Fruit fly (Drosophila melanogaster) whole organism, embryonic: ENCODE results near the gene Tsf1.

Experiments
- Antp ChIP-seq: fragments of 200-800 bp; sonication (Bioruptor generic); optimal IDR thresholded peaks from 3 replicates; lab custom pipeline; 2016; ENCODE audit warnings: missing biosample characterization, missing genetic modification characterization
- Bteb2 ChIP-seq: fragments of 200-800 bp; sonication (Bioruptor generic); optimal IDR thresholded peaks from 2 replicates; lab custom pipeline; 2016; ENCODE audit warnings: missing biosample characterization, missing genetic modification characterization
- CG10654 ChIP-seq: fragments of 200-800 bp; sonication (Bioruptor generic); optimal IDR thresholded peaks from 2 replicates; lab custom pipeline; 2016; ENCODE audit warnings: missing biosample characterization, missing genetic modification characterization
- CG11696 ChIP-seq: fragments of 200-800 bp; sonication (Bioruptor generic); IDR thresholded peaks from 2 replicates; pipeline ENCODE4 v1.3.6; 2022; ENCODE audit warnings: missing biosample characterization, missing genetic modification characterization
- CG12236 ChIP-seq: fragments of 200-800 bp; sonication (Bioruptor generic); optimal IDR thresholded peaks from 2 replicates; lab custom pipeline; 2016; ENCODE audit warnings: missing biosample characterization, missing genetic modification characterization
- CG15514 ChIP-seq: fragments of 200-800 bp; sonication (Bioruptor generic); optimal IDR thresholded peaks from 3 replicates; lab custom pipeline; 2017; ENCODE audit warnings: missing biosample characterization, missing genetic modification characterization, mild to moderate bottlenecking, moderate library complexity, missing genetic modification reagents
- CG15601 ChIP-seq: fragments of 200-800 bp; sonication (Bioruptor generic); optimal IDR thresholded peaks from 3 replicates; lab custom pipeline; 2019; ENCODE audit warnings: missing biosample characterization, mild to moderate bottlenecking, missing genetic modification characterization, moderate library complexity
- CG16813 ChIP-seq: fragments of 200-800 bp; sonication (Bioruptor generic); IDR thresholded peaks from 3 replicates; pipeline ENCODE4 v1.3.6; 2022; ENCODE audit warnings: missing biosample characterization, missing genetic modification characterization; ENCODE audit not compliant: partially characterized antibody
- CG17359 ChIP-seq: fragments of 200-800 bp; sonication (Bioruptor generic); optimal IDR thresholded peaks from 3 replicates; lab custom pipeline; 2018; ENCODE audit warnings: missing biosample characterization, mild to moderate bottlenecking, missing genetic modification characterization, moderate library complexity
- CG17802 ChIP-seq: fragments of 200-800 bp; sonication (Bioruptor generic); optimal IDR thresholded peaks from 2 replicates; lab custom pipeline; 2018; ENCODE audit warnings: missing biosample characterization, mild to moderate bottlenecking, missing genetic modification characterization, moderate library complexity
- CG18262 ChIP-seq: fragments of 200-800 bp; optimal IDR thresholded peaks from 3 replicates; lab custom pipeline; 2019; ENCODE audit warnings: missing biosample characterization, mild to moderate bottlenecking, missing genetic modification characterization, moderate library complexity
- CG32767 ChIP-seq: fragments of 200-800 bp; sonication (Bioruptor generic); IDR thresholded peaks from 2 replicates; pipeline ENCODE4 v1.3.6; 2022; ENCODE audit warnings: missing biosample characterization, missing genetic modification characterization
- CG42726 ChIP-seq: fragments of 200-800 bp; sonication (Bioruptor generic); IDR thresholded peaks from 2 replicates; pipeline ENCODE4 v1.3.6; 2022; ENCODE audit warnings: missing biosample characterization, missing genetic modification characterization; ENCODE audit not compliant: partially characterized antibody
- CG6254 ChIP-seq: fragments of 200-800 bp; sonication (Bioruptor generic); optimal IDR thresholded peaks from 3 replicates; lab custom pipeline; 2017; ENCODE audit warnings: mild to moderate bottlenecking, missing biosample characterization, missing genetic modification reagents, missing genetic modification characterization
- CG6654 ChIP-seq: fragments of 200-800 bp; sonication (Bioruptor generic); optimal IDR thresholded peaks from 2 replicates; lab custom pipeline; 2017; ENCODE audit warnings: missing biosample characterization, mild to moderate bottlenecking, missing genetic modification characterization
- CG6683 ChIP-seq: fragments of 200-800 bp; sonication (Bioruptor generic); optimal IDR thresholded peaks from 2 replicates; lab custom pipeline; 2017; ENCODE audit warnings: missing biosample characterization, mild to moderate bottlenecking, missing genetic modification characterization, missing genetic modification reagents
- CG8281 ChIP-seq: fragments of 200-800 bp; sonication (Bioruptor generic); optimal IDR thresholded peaks from 2 replicates; lab custom pipeline; 2018; ENCODE audit warnings: missing biosample characterization, mild to moderate bottlenecking, missing genetic modification characterization, moderate library complexity
- CG8359 ChIP-seq: fragments of 200-800 bp; sonication (Bioruptor generic); optimal IDR thresholded peaks from 2 replicates; lab custom pipeline; 2017; ENCODE audit warnings: missing biosample characterization, mild to moderate bottlenecking, missing genetic modification characterization, borderline replicate concordance
- CG9609 ChIP-seq: fragments of 200-800 bp; sonication (Bioruptor generic); optimal IDR thresholded peaks from 3 replicates; lab custom pipeline; 2016; ENCODE audit warnings: missing biosample characterization, missing genetic modification characterization
- CG9876 ChIP-seq: fragments of 200-800 bp; sonication (Bioruptor generic); optimal IDR thresholded peaks from 2 replicates; lab custom pipeline; 2016; ENCODE audit warnings: missing biosample characterization, missing genetic modification characterization
- CkIIα-i1 ChIP-seq: fragments of 200-800 bp; sonication (Bioruptor generic); IDR thresholded peaks from 2 replicates; pipeline ENCODE4 v1.3.6; 2022; ENCODE audit warnings: missing biosample characterization, missing genetic modification characterization
- Dfd ChIP-seq, 2 experiments: fragments of >200 bp; optimal IDR thresholded peaks; 2 replicates each; lab custom pipeline; 2017; ENCODE audit warnings: missing biosample characterization in 2 of 2, missing genetic modification characterization in 2 of 2
- Doc2 ChIP-seq: fragments of 200-800 bp; sonication (Bioruptor generic); IDR thresholded peaks from 2 replicates; pipeline ENCODE4 v1.3.6; 2022; ENCODE audit warnings: missing biosample characterization, missing genetic modification characterization
- Fer3 ChIP-seq: fragments of 200-800 bp; sonication (Bioruptor generic); optimal IDR thresholded peaks from 2 replicates; lab custom pipeline; 2018; ENCODE audit warnings: missing biosample characterization, mild to moderate bottlenecking, missing genetic modification characterization, moderate library complexity
- HLHmδ ChIP-seq: fragments of 200-800 bp; sonication (Bioruptor generic); optimal IDR thresholded peaks from 2 replicates; lab custom pipeline; 2018; ENCODE audit warnings: missing biosample characterization, mild to moderate bottlenecking, missing genetic modification characterization, moderate library complexity
- Hand ChIP-seq: fragments of 200-800 bp; sonication (Bioruptor generic); optimal IDR thresholded peaks from 2 replicates; lab custom pipeline; 2017; ENCODE audit warnings: mild to moderate bottlenecking, missing biosample characterization, missing genetic modification reagents, missing genetic modification characterization
- HmgZ ChIP-seq: fragments of 200-800 bp; sonication (Bioruptor generic); optimal IDR thresholded peaks from 2 replicates; lab custom pipeline; 2018; ENCODE audit warnings: missing biosample characterization, mild to moderate bottlenecking, missing genetic modification characterization
- Kr ChIP-seq: fragments of 200-800 bp; sonication (Bioruptor generic); optimal IDR thresholded peaks from 2 replicates; lab custom pipeline; 2017; ENCODE audit warnings: missing biosample characterization, mild to moderate bottlenecking, missing genetic modification characterization
- Lpt ChIP-seq: fragments of >200 bp; optimal IDR thresholded peaks from 2 replicates; lab custom pipeline; 2018; ENCODE audit warnings: missing biosample characterization, missing genetic modification characterization
- Meics ChIP-seq: fragments of 200-800 bp; sonication (Bioruptor generic); optimal IDR thresholded peaks from 2 replicates; lab custom pipeline; 2017; ENCODE audit warnings: missing biosample characterization, mild to moderate bottlenecking, missing genetic modification characterization
- Nf-YA ChIP-seq: fragments of 200-800 bp; sonication (Bioruptor generic); IDR thresholded peaks from 2 replicates; pipeline ENCODE4 v1.3.6; 2022; ENCODE audit warnings: missing biosample characterization, missing genetic modification characterization
- Tbp ChIP-seq: fragments of >200 bp; optimal IDR thresholded peaks from 2 replicates; lab custom pipeline; 2018; ENCODE audit warnings: missing biosample characterization, missing genetic modification characterization
- crol ChIP-seq: fragments of 200-800 bp; sonication (Bioruptor generic); IDR thresholded peaks from 2 replicates; pipeline ENCODE4 v1.3.6; 2022; ENCODE audit warnings: missing biosample characterization, missing genetic modification characterization
- da ChIP-seq: fragments of 200-800 bp; sonication (Bioruptor generic); optimal IDR thresholded peaks from 2 replicates; lab custom pipeline; 2016; ENCODE audit warnings: missing biosample characterization, missing genetic modification characterization
- en ChIP-seq: fragments of 200-800 bp; sonication (Bioruptor generic); optimal IDR thresholded peaks from 2 replicates; lab custom pipeline; 2016; ENCODE audit warnings: missing biosample characterization, missing genetic modification characterization
- insv ChIP-seq, 2 experiments: fragments of 200-800 bp; sonication (Bioruptor generic); optimal IDR thresholded peaks; 3 replicates each; lab custom pipeline; 2016 to 2018; ENCODE audit warnings: missing biosample characterization in 2 of 2, missing genetic modification characterization in 2 of 2
- mld ChIP-seq: fragments of 200-800 bp; sonication (Bioruptor generic); IDR thresholded peaks from 3 replicates; pipeline ENCODE4 v1.3.6; 2022; ENCODE audit warnings: missing biosample characterization, missing genetic modification characterization; ENCODE audit not compliant: partially characterized antibody
- p53 ChIP-seq: fragments of 200-800 bp; sonication (Bioruptor generic); optimal IDR thresholded peaks from 2 replicates; lab custom pipeline; 2016; ENCODE audit warnings: missing biosample characterization, missing genetic modification characterization
- pb ChIP-seq: fragments of 200-800 bp; sonication (Bioruptor generic); optimal IDR thresholded peaks from 3 replicates; lab custom pipeline; 2016; ENCODE audit warnings: missing biosample characterization, missing genetic modification characterization
- sc ChIP-seq, 3 experiments: fragments of >200 bp in 2 of 3; fragments of 200-800 bp in 1 of 3; sonication (Bioruptor generic) in 1 of 3; optimal IDR thresholded peaks; 2 replicates in 2 of 3; 3 replicates in 1 of 3; lab custom pipeline; 2017; ENCODE audit warnings: mild to moderate bottlenecking in 1 of 3, missing biosample characterization in 1 of 3, missing genetic modification characterization in 1 of 3, missing genetic modification reagents in 1 of 3
- sens-2 ChIP-seq: fragments of 200-800 bp; sonication (Bioruptor generic); IDR thresholded peaks from 2 replicates; pipeline ENCODE4 v1.3.6; 2022; ENCODE audit warnings: missing biosample characterization, missing genetic modification characterization
- slou ChIP-seq: fragments of 200-800 bp; sonication (Bioruptor generic); optimal IDR thresholded peaks from 3 replicates; lab custom pipeline; 2016; ENCODE audit warnings: missing biosample characterization, missing genetic modification characterization
- sna ChIP-seq: fragments of 200-800 bp; sonication (Bioruptor generic); IDR thresholded peaks from 2 replicates; pipeline ENCODE4 v1.3.6; 2022; ENCODE audit warnings: missing biosample characterization, missing genetic modification characterization; ENCODE audit not compliant: partially characterized antibody
- sqz ChIP-seq: fragments of 200-800 bp; sonication (Bioruptor generic); optimal IDR thresholded peaks from 3 replicates; lab custom pipeline; 2018; ENCODE audit warnings: missing biosample characterization, mild to moderate bottlenecking, missing genetic modification characterization
- tgo ChIP-seq: fragments of 200-800 bp; sonication (Bioruptor generic); IDR thresholded peaks from 3 replicates; pipeline ENCODE4 v1.3.6; 2022; ENCODE audit warnings: missing biosample characterization, missing genetic modification characterization
- unpg ChIP-seq: fragments of 200-800 bp; sonication (Bioruptor generic); optimal IDR thresholded peaks from 3 replicates; lab custom pipeline; 2018; ENCODE audit warnings: missing biosample characterization, mild to moderate bottlenecking, missing genetic modification characterization, moderate library complexity
- zf30C ChIP-seq: fragments of 200-800 bp; sonication (Bioruptor generic); optimal IDR thresholded peaks from 3 replicates; lab custom pipeline; 2018; ENCODE audit warnings: missing biosample characterization, mild to moderate bottlenecking, missing genetic modification characterization
- zfh2 ChIP-seq: fragments of 200-800 bp; sonication (Bioruptor generic); optimal IDR thresholded peaks from 2 replicates; lab custom pipeline; 2016; ENCODE audit warnings: missing biosample characterization, missing genetic modification characterization

The Tsf1 gene

DNA sequence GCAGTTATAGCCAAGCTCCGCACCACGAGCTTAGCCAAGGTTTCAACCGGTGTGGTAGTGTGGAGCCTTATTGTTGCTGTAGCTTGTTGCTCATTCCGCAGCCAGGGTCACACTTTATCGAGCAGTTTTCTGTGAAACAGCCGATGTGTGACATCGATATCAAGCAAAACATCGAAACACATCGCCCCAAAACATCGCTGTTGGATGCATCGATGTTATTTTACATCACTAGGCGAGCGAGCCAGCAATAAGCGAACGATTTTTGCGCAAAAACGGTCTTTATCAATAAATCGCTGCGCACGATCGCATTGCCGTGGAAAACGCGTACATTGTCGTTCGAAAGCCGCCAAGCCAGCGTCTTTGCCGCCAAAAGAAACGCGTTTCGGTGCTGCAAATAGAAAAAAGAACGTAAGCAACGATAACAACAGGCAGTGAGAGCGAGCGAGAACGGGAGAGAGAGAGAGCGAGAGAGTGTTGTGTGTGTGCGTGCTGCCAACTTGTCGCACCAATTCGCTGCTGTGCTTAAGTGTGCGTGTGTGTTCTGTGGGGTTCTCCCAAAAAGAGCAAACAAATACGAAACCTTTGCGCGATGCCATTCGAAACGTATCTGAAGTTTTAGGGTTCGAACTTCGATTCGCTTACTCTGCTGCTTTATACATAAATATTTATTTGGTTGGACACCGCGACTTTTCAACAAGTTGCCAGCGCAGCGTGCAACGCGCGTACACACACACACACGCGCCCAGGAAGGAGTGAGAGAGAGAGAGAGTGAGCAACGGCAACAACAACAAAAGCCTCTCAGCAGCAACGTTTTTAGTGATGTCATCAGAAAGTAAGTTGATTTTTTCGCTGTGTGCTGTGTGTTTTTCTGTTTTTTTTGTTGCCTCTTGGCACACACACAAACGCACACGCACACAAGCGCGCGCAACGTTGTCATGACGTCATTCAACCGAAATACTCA, 15.8 kb upstream of the Tsf1 start (continued):
- TF ChIP-seq zf30C (GFP tag; lab: Kevin White, UChicago) (peak; percentile 79), CG11696 (GFP tag; lab: Robert Waterston, UW) (no peak), CG6683 (GFP tag; lab: Kevin White, UChicago) (no peak), sqz (GFP tag; lab: Kevin White, UChicago) (peak; percentile 97), Doc2 (GFP tag; lab: Robert Waterston, UW) (no peak), CG42726 (GFP tag; lab: Robert Waterston, UW) (peak; percentile 99), Hand (peak; percentile 45), CkIIα-i1 (no peak), CG15601 (tag; lab: Kevin White, UChicago) (peak; percentile 25), Dfd (GFP tag; optimal IDR thresholded peaks at IDR 0.05; lab: Kevin White, UChicago) (no peak), CG9609 (peak; percentile 40), HmgZ (tag; lab: Kevin White, UChicago) (peak; percentile 66), Antp (GFP tag; lab: Kevin White, UChicago) (peak; percentile 16), CG17802 (tag; lab: Kevin White, UChicago) (peak; percentile 29), sens-2 (GFP tag; lab: Robert Waterston, UW) (no peak), CG8359 (GFP tag; lab: Kevin White, UChicago) (no peak), Lpt (GFP tag; lab: Kevin White, UChicago) (no peak), mld (peak; percentile 95), sna (GFP tag; lab: Robert Waterston, UW) (peak; percentile 98), CG15514 (peak; percentile 85), en (no peak), Kr (GFP tag; lab: Kevin White, UChicago) (no peak), CG16813 (GFP tag; lab: Robert Waterston, UW) (peak; percentile 99), CG6254 (GFP tag; lab: Kevin White, UChicago) (no peak), CG8281 (tag; lab: Kevin White, UChicago) (no peak), Meics (peak; percentile 42), Fer3 (tag; lab: Kevin White, UChicago) (no peak), CG12236 (GFP tag; lab: Kevin White, UChicago) (no peak), HLHmδ (no peak), Tbp (no peak), Bteb2 (GFP tag; lab: Kevin White, UChicago) (no peak), CG17359 (tag; lab: Kevin White, UChicago) (no peak), pb (GFP tag; lab: Kevin White, UChicago) (no peak), insv (GFP tag; optimal IDR thresholded peaks at IDR 0.05; lab: Kevin White, UChicago) (no peak), sc (optimal IDR thresholded peaks at IDR 0.05; lab: Kevin White, UChicago) (no peak), sc (GFP tag; optimal IDR thresholded peaks at IDR 0.05; lab: Kevin White, UChicago) (no peak), CG18262 (tag; lab: Kevin White, UChicago) (no peak), zfh2 (GFP tag; lab: Kevin White, UChicago) (peak; percentile 58), tgo (no peak), CG32767 (GFP tag; lab: Robert Waterston, UW) (no peak; the same call in 1 of the 2 replicates), da (GFP tag; lab: Kevin White, UChicago) (no peak), Nf-YA (GFP tag; lab: Robert Waterston, UW) (no peak), CG6654 (GFP tag; lab: Kevin White, UChicago) (no peak), crol (GFP tag; lab: Robert Waterston, UW) (no peak), unpg (GFP tag; lab: Kevin White, UChicago) (peak; percentile 2), CG9876 (GFP tag; lab: Kevin White, UChicago) (no peak), p53 (peak; percentile 27), slou (GFP tag; lab: Kevin White, UChicago) (no peak), CG10654 (GFP tag; lab: Kevin White, UChicago) (peak; percentile 23)
